Worm (Caenorhabditis elegans) whole organism, young adult: ENCODE data around the gene T21D12.11.
"Not testable (repeated sequence)": the region's sequence is repeated elsewhere in the genome, so short reads cannot be mapped to it uniquely, and the experiment has no call there.

Experiments used
- B0261.1 ChIP-seq: sonication (generic microtip); optimal IDR thresholded peaks from 2 replicates; lab custom pipeline; 2016; ENCODE audit warnings: mild to moderate bottlenecking, missing genetic modification characterization, moderate library complexity, missing compliant biosample characterization
- F37B4.10 ChIP-seq: fragments of 200-800 bp; sonication (Bioruptor generic); IDR thresholded peaks from 2 replicates; pipeline ENCODE4 v1.3.6; 2022; ENCODE audit warnings: missing genetic modification characterization, missing compliant biosample characterization
- Y67H2A.10 ChIP-seq: fragments of 200-800 bp; sonication (Bioruptor generic); conservative IDR thresholded peaks from 2 replicates; pipeline ENCODE4 v1.3.6; 2022; ENCODE audit warnings: missing genetic modification reagents, missing genetic modification characterization, missing compliant biosample characterization
- aptf-3 ChIP-seq: fragments of 200-800 bp; sonication (Bioruptor generic); IDR thresholded peaks from 2 replicates; pipeline ENCODE4 v1.3.6; 2022; ENCODE audit warnings: missing genetic modification characterization, missing compliant biosample characterization

DNA sequence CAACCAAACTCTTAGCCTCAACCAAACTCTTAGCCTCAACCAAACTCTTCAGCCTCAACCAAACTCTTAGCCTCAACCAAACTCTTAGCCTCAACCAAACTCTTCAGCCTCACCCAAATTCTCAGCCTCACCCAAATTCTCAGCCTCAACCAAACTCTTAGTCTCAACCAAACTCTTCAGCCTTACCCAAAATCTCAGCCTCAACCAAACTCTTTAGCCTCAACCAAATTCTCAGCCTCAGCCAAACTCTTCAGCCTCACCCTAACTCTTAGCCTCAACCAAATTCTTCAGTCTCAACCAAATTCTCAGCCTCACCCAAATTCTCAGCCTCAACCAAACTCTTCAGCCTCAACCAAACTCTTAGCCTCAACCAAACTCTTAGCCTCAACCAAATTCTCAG is 38.5 kb upstream of the T21D12.11 start:
- not testable (repeated sequence) for TF ChIP-seq F37B4.10 (GFP tag; lab: Robert Waterston, UW); Y67H2A.10 (GFP tag; lab: Robert Waterston, UW); aptf-3; B0261.1 (tag; lab: Kevin White, UChicago)
